Worm (Caenorhabditis elegans): ENCODE data around the gene ceh-60.

DNA sequence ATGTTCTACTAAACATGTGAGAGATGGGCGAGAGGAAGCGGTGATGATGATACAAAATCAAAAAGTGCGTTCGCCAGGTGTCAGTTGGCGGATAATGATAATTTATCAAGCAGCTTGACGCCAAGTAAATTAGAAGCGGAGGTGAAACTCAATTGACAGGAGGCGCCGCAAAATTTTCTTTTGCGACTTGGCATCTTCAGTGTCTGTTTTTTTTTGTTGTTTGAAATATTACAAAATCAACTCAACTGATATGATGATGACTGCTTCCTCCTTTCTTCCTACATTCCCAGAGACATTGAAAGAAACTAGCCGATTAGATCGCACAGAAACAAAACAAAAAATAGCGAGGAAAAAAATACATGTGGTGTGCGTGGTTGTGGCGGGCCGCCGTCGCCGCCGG, 46.0 kb upstream of the ceh-60 start:
- TF ChIP-seq nhr-11 (tag; optimal IDR thresholded peaks at IDR 0.05), result no peak
- TF ChIP-seq fos-1 (tag; optimal IDR thresholded peaks at IDR 0.05), result no peak
- TF ChIP-seq lin-13 (GFP tag; optimal IDR thresholded peaks at IDR 0.05), result no peak
- no peak for TF ChIP-seq Y105C5A.15 (GFP tag; IDR thresholded peaks at IDR 0.05)
